Fruit fly (Drosophila melanogaster) whole organism, prepupa: Measurements from ENCODE around the gene Prps.

Experiments
- Blimp-1 ChIP-seq: fragments of 200-800 bp; sonication (Bioruptor generic); optimal IDR thresholded peaks from 3 replicates; lab custom pipeline; 2017; ENCODE audit warnings: missing biosample characterization, missing genetic modification characterization, mild to moderate bottlenecking, moderate library complexity, missing genetic modification reagents
- CG10669 ChIP-seq: fragments of 200-800 bp; sonication (Bioruptor generic); optimal IDR thresholded peaks from 3 replicates; lab custom pipeline; 2018; ENCODE audit warnings: missing biosample characterization, mild to moderate bottlenecking, missing genetic modification characterization, moderate library complexity
- CG11294 ChIP-seq: fragments of 200-800 bp; sonication (Bioruptor generic); IDR thresholded peaks from 2 replicates; pipeline ENCODE4 v1.3.6; 2022; ENCODE audit warnings: missing biosample characterization, missing genetic modification characterization
- CG11762 ChIP-seq: fragments of 200-800 bp; sonication (Bioruptor generic); optimal IDR thresholded peaks from 3 replicates; lab custom pipeline; 2016; ENCODE audit warnings: missing biosample characterization, missing genetic modification characterization; ENCODE audit not compliant: insufficient read depth
- CG15336 ChIP-seq: fragments of 200-800 bp; sonication (Bioruptor generic); IDR thresholded peaks from 2 replicates; pipeline ENCODE4 v1.3.6; 2022; ENCODE audit warnings: missing biosample characterization, missing genetic modification characterization
- CG16779 ChIP-seq: fragments of 200-800 bp; sonication (Bioruptor generic); optimal IDR thresholded peaks from 3 replicates; lab custom pipeline; 2017; ENCODE audit warnings: missing biosample characterization, mild to moderate bottlenecking, missing genetic modification characterization
- CG3032 ChIP-seq: fragments of 200-800 bp; optimal IDR thresholded peaks from 2 replicates; lab custom pipeline; 2019; ENCODE audit warnings: missing biosample characterization, mild to moderate bottlenecking, missing genetic modification characterization, moderate library complexity
- CG31627 ChIP-seq: fragments of 200-800 bp; sonication (Bioruptor generic); optimal IDR thresholded peaks from 3 replicates; lab custom pipeline; 2016; ENCODE audit warnings: missing biosample characterization, missing genetic modification characterization
- CG3919 ChIP-seq: fragments of 200-800 bp; sonication (Bioruptor generic); optimal IDR thresholded peaks from 3 replicates; lab custom pipeline; 2016; ENCODE audit warnings: missing biosample characterization, missing genetic modification characterization
- CG4318 ChIP-seq: fragments of 200-800 bp; sonication (Bioruptor generic); optimal IDR thresholded peaks from 3 replicates; lab custom pipeline; 2017; ENCODE audit warnings: missing biosample characterization, mild to moderate bottlenecking, missing genetic modification characterization
- CG6163 ChIP-seq: fragments of 200-800 bp; sonication (Bioruptor generic); IDR thresholded peaks from 3 replicates; pipeline ENCODE4 v1.3.6; 2022; ENCODE audit warnings: missing biosample characterization, missing genetic modification characterization
- CG6792 ChIP-seq: fragments of 200-800 bp; sonication (Bioruptor generic); optimal IDR thresholded peaks from 3 replicates; lab custom pipeline; 2016; ENCODE audit warnings: missing biosample characterization, missing genetic modification characterization
- CG6808 ChIP-seq: fragments of 200-800 bp; sonication (Bioruptor generic); optimal IDR thresholded peaks from 3 replicates; lab custom pipeline; 2017; ENCODE audit warnings: missing biosample characterization, missing genetic modification characterization, mild to moderate bottlenecking, moderate library complexity, missing genetic modification reagents
- CG6854 ChIP-seq: fragments of 200-800 bp; sonication (Bioruptor generic); optimal IDR thresholded peaks from 2 replicates; lab custom pipeline; 2017; ENCODE audit warnings: missing biosample characterization, mild to moderate bottlenecking, missing genetic modification characterization
- CG8119 ChIP-seq: fragments of 200-800 bp; sonication (Bioruptor generic); IDR thresholded peaks from 3 replicates; pipeline ENCODE4 v1.3.6; 2022; ENCODE audit warnings: missing biosample characterization, missing genetic modification characterization
- CG8319 ChIP-seq: fragments of 200-800 bp; sonication (Bioruptor generic); optimal IDR thresholded peaks from 3 replicates; lab custom pipeline; 2016; ENCODE audit warnings: missing biosample characterization, missing genetic modification characterization
- CG8632 ChIP-seq: fragments of 200-800 bp; sonication (Bioruptor generic); optimal IDR thresholded peaks from 3 replicates; lab custom pipeline; 2016; ENCODE audit warnings: missing biosample characterization, missing genetic modification characterization
- CG9139 ChIP-seq: fragments of 200-800 bp; sonication (Bioruptor generic); optimal IDR thresholded peaks from 3 replicates; lab custom pipeline; 2017; ENCODE audit warnings: missing biosample characterization, mild to moderate bottlenecking, missing genetic modification characterization
- Eip78C ChIP-seq: fragments of 200-800 bp; sonication (Bioruptor generic); peaks from one replicate; lab custom pipeline; 2016; ENCODE audit warnings: missing biosample characterization, missing genetic modification characterization
- Eip93F ChIP-seq: fragments of 200-800 bp; sonication (Bioruptor generic); optimal IDR thresholded peaks from 2 replicates; lab custom pipeline; 2016; ENCODE audit warnings: missing biosample characterization, mild to moderate bottlenecking, missing genetic modification characterization
- Gug ChIP-seq: fragments of 200-800 bp; sonication (Bioruptor generic); IDR thresholded peaks from 2 replicates; pipeline ENCODE4 v1.3.6; 2022; ENCODE audit warnings: missing biosample characterization, missing genetic modification characterization
- Hr39 ChIP-seq: fragments of 200-800 bp; sonication (Bioruptor generic); optimal IDR thresholded peaks from 2 replicates; lab custom pipeline; 2016; ENCODE audit warnings: missing biosample characterization, missing genetic modification characterization
- Lpt ChIP-seq: fragments of 200-800 bp; sonication (Bioruptor generic); optimal IDR thresholded peaks from 3 replicates; lab custom pipeline; 2016; ENCODE audit warnings: missing biosample characterization, missing genetic modification characterization
- OdsH ChIP-seq: fragments of 200-800 bp; sonication (Bioruptor generic); optimal IDR thresholded peaks from 3 replicates; lab custom pipeline; 2016; ENCODE audit warnings: missing biosample characterization, missing genetic modification characterization
- Smox ChIP-seq: fragments of 200-800 bp; sonication (Bioruptor generic); optimal IDR thresholded peaks from 3 replicates; lab custom pipeline; 2016; ENCODE audit warnings: missing biosample characterization, missing genetic modification characterization
- Sox14 ChIP-seq: fragments of 200-800 bp; sonication (Bioruptor generic); optimal IDR thresholded peaks from 3 replicates; lab custom pipeline; 2016; ENCODE audit warnings: missing biosample characterization, missing genetic modification characterization
- achi ChIP-seq: fragments of 200-800 bp; sonication (Bioruptor generic); optimal IDR thresholded peaks from 3 replicates; lab custom pipeline; 2016; ENCODE audit warnings: missing biosample characterization, missing genetic modification characterization
- acj6 ChIP-seq: fragments of 200-800 bp; sonication (Bioruptor generic); optimal IDR thresholded peaks from 3 replicates; lab custom pipeline; 2016; ENCODE audit warnings: missing biosample characterization, missing genetic modification characterization
- dac ChIP-seq: fragments of 200-800 bp; sonication (Bioruptor generic); optimal IDR thresholded peaks from 2 replicates; lab custom pipeline; 2017; ENCODE audit warnings: missing biosample characterization, mild to moderate bottlenecking, missing genetic modification characterization
- dsx ChIP-seq: fragments of 200-800 bp; optimal IDR thresholded peaks from 3 replicates; lab custom pipeline; 2019; ENCODE audit warnings: missing biosample characterization, mild to moderate bottlenecking, missing genetic modification characterization, moderate library complexity; ENCODE audit not compliant: poor library complexity, severe bottlenecking
- eg ChIP-seq: fragments of 200-800 bp; sonication (Bioruptor generic); IDR thresholded peaks from 3 replicates; pipeline ENCODE4 v1.3.6; 2022; ENCODE audit warnings: missing biosample characterization, missing genetic modification characterization
- fd59A ChIP-seq: fragments of 200-800 bp; sonication (Bioruptor generic); optimal IDR thresholded peaks from 2 replicates; lab custom pipeline; 2017; ENCODE audit warnings: missing biosample characterization, mild to moderate bottlenecking, missing genetic modification characterization, missing genetic modification reagents
- fd85E ChIP-seq: fragments of 200-800 bp; sonication (Bioruptor generic); optimal IDR thresholded peaks from 3 replicates; lab custom pipeline; 2016; ENCODE audit warnings: missing biosample characterization, missing genetic modification characterization
- salr ChIP-seq, 2 experiments: fragments of 200-800 bp; sonication (Bioruptor generic); optimal IDR thresholded peaks; 3 replicates each; lab custom pipeline; 2016 to 2018; ENCODE audit warnings: missing biosample characterization in 2 of 2, missing genetic modification characterization in 2 of 2, mild to moderate bottlenecking in 1 of 2
- spab ChIP-seq: fragments of 200-800 bp; sonication (Bioruptor generic); optimal IDR thresholded peaks from 2 replicates; lab custom pipeline; 2017; ENCODE audit warnings: missing biosample characterization, mild to moderate bottlenecking, missing genetic modification characterization, missing genetic modification reagents
- ss ChIP-seq, 2 experiments: fragments of 200-800 bp; sonication (Bioruptor generic); optimal IDR thresholded peaks; 2 replicates in 1 of 2; 3 replicates in 1 of 2; lab custom pipeline; 2017 to 2018; ENCODE audit warnings: mild to moderate bottlenecking in 2 of 2, missing biosample characterization in 2 of 2, missing genetic modification characterization in 2 of 2, moderate library complexity in 1 of 2
- svp ChIP-seq: fragments of 200-800 bp; sonication (Bioruptor generic); peaks from one replicate; lab custom pipeline; 2016; ENCODE audit warnings: missing biosample characterization, missing genetic modification characterization
- topi ChIP-seq: fragments of 200-800 bp; sonication (Bioruptor generic); optimal IDR thresholded peaks from 3 replicates; lab custom pipeline; 2016; ENCODE audit warnings: missing biosample characterization, missing genetic modification characterization

Prps gene

dm6 chr3L:9695647-9696046 lies 853 bp downstream of the Prps start (continued):
- TF ChIP-seq fd59A: no peak
- TF ChIP-seq Gug: 0 out of 2 replicates have a peak, but pooled peaks have one; percentile 23
- TF ChIP-seq CG11294 (GFP tag; lab: Robert Waterston, UW): no peak
- peak; percentile 48 for TF ChIP-seq achi (GFP tag; lab: Kevin White, UChicago)
- peak; percentile 45; the same call in 1 of the 3 replicates for TF ChIP-seq CG8119 (GFP tag; lab: Robert Waterston, UW)
- peak; percentile 55 for TF ChIP-seq OdsH
- peak; percentile 41 for TF ChIP-seq CG3032 (tag; lab: Kevin White, UChicago)
- peak; percentile 2 for TF ChIP-seq Hr39 (GFP tag; lab: Kevin White, UChicago)
- TF ChIP-seq CG31627: no peak
- TF ChIP-seq CG8632 (GFP tag; lab: Kevin White, UChicago): no peak
- peak in 1 of 2 experiments; percentile 28 for TF ChIP-seq salr (GFP tag; optimal IDR thresholded peaks at IDR 0.05; lab: Kevin White, UChicago)
- no peak for TF ChIP-seq CG3919 (GFP tag; lab: Kevin White, UChicago)
- TF ChIP-seq CG6854: no peak
- peak; percentile 9 for TF ChIP-seq CG11762

DNA sequence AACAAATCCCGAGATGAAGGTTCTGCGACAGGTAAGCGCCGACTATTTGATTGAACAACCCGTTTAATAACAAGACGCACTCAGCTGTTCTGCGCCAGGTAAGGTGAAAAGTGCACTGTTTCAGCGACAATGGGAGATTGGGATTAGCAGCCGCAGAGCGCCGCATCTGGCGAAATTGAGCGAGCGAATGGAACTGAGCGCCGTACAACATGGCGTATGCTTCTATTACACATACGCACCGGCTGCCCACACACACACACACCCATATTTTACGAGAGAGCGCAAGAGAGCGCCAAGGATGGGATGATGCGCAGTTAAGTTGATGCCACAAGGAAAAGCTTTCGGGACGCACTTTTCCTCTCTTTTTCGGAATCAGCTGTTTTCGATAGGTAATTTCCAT lies 1.3 kb downstream of the Prps start:
- TF ChIP-seq CG6808 (peak; percentile 29), CG6792 (GFP tag; lab: Kevin White, UChicago) (no peak), eg (GFP tag; lab: Robert Waterston, UW) (peak; percentile 7; the same call in 1 of the 3 replicates), Gug (no peak), CG6854 (peak; percentile 21)

DNA sequence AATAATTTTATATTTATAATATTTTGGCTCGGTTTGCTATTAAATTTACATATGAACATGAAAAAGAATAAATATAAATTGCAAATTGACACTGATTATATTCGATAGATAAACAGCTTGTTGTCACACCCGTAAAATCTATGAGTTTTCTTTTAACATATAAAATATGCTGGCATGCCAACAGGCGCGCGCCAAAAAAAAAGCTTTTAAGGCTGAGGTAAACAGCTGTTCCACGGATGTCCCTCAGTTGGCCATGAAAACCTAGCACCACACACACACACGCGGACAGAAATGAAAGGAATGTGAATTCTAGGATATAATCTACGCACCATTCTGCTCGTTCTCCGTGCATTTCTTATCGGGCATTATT lies 1.6 kb downstream of the Prps start:
- TF ChIP-seq Smox: no peak
- no peak for TF ChIP-seq CG6854
- TF ChIP-seq CG8319 (GFP tag; lab: Kevin White, UChicago): no peak
- no peak for TF ChIP-seq Eip78C
- no peak for TF ChIP-seq CG9139 (GFP tag; lab: Kevin White, UChicago)
- TF ChIP-seq CG8632 (GFP tag; lab: Kevin White, UChicago): no peak
- TF ChIP-seq dsx (GFP tag; lab: Kevin White, UChicago): no peak
- TF ChIP-seq acj6 (GFP tag; lab: Kevin White, UChicago): no peak
- no peak for TF ChIP-seq ss (GFP tag; optimal IDR thresholded peaks at IDR 0.05; lab: Kevin White, UChicago)

DNA sequence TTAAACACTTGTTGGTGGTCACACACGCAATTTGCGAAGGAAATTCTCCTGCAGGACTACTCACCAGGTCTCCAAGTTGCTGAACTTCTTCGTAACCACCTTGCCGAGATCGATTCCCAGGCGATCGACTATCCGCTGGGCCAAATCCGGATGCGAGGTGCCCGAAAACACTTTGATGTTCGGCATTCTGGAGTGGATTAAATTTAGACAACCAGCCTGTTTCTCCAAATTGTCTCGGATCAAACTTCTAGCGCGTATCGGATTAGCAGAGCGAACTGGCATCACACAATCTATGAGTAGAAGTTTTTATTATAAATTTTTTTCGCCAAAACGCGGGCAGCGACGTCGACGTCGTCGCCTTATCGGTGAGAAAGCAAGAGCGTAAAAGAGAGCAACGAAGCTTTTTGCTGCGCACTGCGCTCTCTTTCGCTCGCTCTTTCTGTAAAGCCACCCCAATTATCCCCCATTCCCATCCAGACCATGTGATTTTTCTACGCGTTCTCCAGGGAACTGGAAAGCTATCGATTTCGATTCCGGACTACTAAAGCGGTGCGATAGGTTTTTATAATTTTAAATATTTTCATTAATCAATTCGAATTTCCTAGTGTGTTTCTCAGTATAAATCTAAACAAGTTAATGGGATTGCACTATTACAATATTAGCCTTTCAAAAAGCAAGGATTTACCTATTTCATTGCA lies 2.2 kb downstream of the Prps start:
- TF ChIP-seq CG11762 (no peak), Eip93F (no peak), topi (GFP tag; lab: Kevin White, UChicago) (no peak), Blimp-1 (GFP tag; lab: Kevin White, UChicago) (no peak), CG6163 (GFP tag; lab: Robert Waterston, UW) (0 out of 3 replicates have a peak, but pooled peaks have one; percentile 45), Eip78C (peak; percentile 0), dsx (GFP tag; lab: Kevin White, UChicago) (no peak), fd85E (GFP tag; lab: Kevin White, UChicago) (no peak), CG16779 (tag; lab: Kevin White, UChicago) (no peak), salr (GFP tag; optimal IDR thresholded peaks at IDR 0.05; lab: Kevin White, UChicago) (no peak), acj6 (GFP tag; lab: Kevin White, UChicago) (no peak), svp (peak; percentile 65), Sox14 (GFP tag; lab: Kevin White, UChicago) (no peak), CG4318 (GFP tag; lab: Kevin White, UChicago) (no peak), spab (GFP tag; lab: Kevin White, UChicago) (no peak), Gug (no peak), Lpt (GFP tag; lab: Kevin White, UChicago) (no peak), CG10669 (GFP tag; lab: Kevin White, UChicago) (no peak), achi (GFP tag; lab: Kevin White, UChicago) (no peak), CG6854 (peak; percentile 32), CG15336 (GFP tag; lab: Robert Waterston, UW) (peak; percentile 42; the same call in 1 of the 2 replicates), Smox (no peak), dac (GFP tag; lab: Kevin White, UChicago) (no peak), CG8319 (GFP tag; lab: Kevin White, UChicago) (no peak)
